Worm (Caenorhabditis elegans): ENCODE data around the gene bre-2.

- TF ChIP-seq him-1 (tag; optimal IDR thresholded peaks at IDR 0.05) (no peak), W03F9.2 (tag; optimal IDR thresholded peaks at IDR 0.05) (no peak)
Observed at ce11 chrIII:13187090-13187489, 47.7 kb upstream of the bre-2 start, which contains the start of gene gly-5.

Measured in whole organism, L4/young adult.